Fruit fly (Drosophila melanogaster) whole organism, embryonic: ENCODE measurements at regions not wholly inside any gene's neighbourhood (a gene's known extent, or its start where the extent isn't known, plus 50 kb on each side); places are given as distances from the start of the nearest gene placed in this dataset.

ENCODE experiments used
- Antp ChIP-seq: fragments of 200-800 bp; sonication (Bioruptor generic); optimal IDR thresholded peaks from 3 replicates; lab custom pipeline; 2016; ENCODE audit warnings: missing biosample characterization, missing genetic modification characterization
- Bteb2 ChIP-seq: fragments of 200-800 bp; sonication (Bioruptor generic); optimal IDR thresholded peaks from 2 replicates; lab custom pipeline; 2016; ENCODE audit warnings: missing biosample characterization, missing genetic modification characterization
- C15 ChIP-seq: fragments of 200-800 bp; sonication (Bioruptor generic); IDR thresholded peaks from 3 replicates; pipeline ENCODE4 v1.3.6; 2022; ENCODE audit warnings: missing biosample characterization, missing genetic modification characterization
- CG1024 ChIP-seq: fragments of 200-800 bp; sonication (Bioruptor generic); IDR thresholded peaks from 2 replicates; pipeline ENCODE4 v1.3.6; 2022; ENCODE audit warnings: missing biosample characterization, missing genetic modification characterization
- CG10267 ChIP-seq: fragments of 200-800 bp; sonication (Bioruptor generic); optimal IDR thresholded peaks from 2 replicates; lab custom pipeline; 2018; ENCODE audit warnings: missing biosample characterization, mild to moderate bottlenecking, missing genetic modification characterization, moderate library complexity
- CG10979 ChIP-seq: fragments of 200-800 bp; sonication (Bioruptor generic); optimal IDR thresholded peaks from 2 replicates; lab custom pipeline; 2018; ENCODE audit warnings: missing biosample characterization, mild to moderate bottlenecking, missing genetic modification characterization, moderate library complexity
- CG11695 ChIP-seq: fragments of 200-800 bp; sonication (Bioruptor generic); IDR thresholded peaks from 3 replicates; pipeline ENCODE4 v1.3.6; 2022; ENCODE audit warnings: missing biosample characterization, missing genetic modification characterization
- CG14441 ChIP-seq: fragments of 200-800 bp; sonication (Bioruptor generic); IDR thresholded peaks from 2 replicates; pipeline ENCODE4 v1.3.6; 2022; ENCODE audit warnings: missing biosample characterization, missing genetic modification characterization
- CG15269 ChIP-seq: fragments of 200-800 bp; sonication (Bioruptor generic); optimal IDR thresholded peaks from 2 replicates; lab custom pipeline; 2018; ENCODE audit warnings: missing biosample characterization, mild to moderate bottlenecking, missing genetic modification characterization, moderate library complexity
- CG16815 ChIP-seq: fragments of 200-800 bp; sonication (Bioruptor generic); optimal IDR thresholded peaks from 3 replicates; lab custom pipeline; 2017; ENCODE audit warnings: missing biosample characterization, mild to moderate bottlenecking, missing genetic modification characterization
- CG17829 ChIP-seq: fragments of 200-800 bp; optimal IDR thresholded peaks from 2 replicates; lab custom pipeline; 2019; ENCODE audit warnings: missing biosample characterization, mild to moderate bottlenecking, missing genetic modification characterization, moderate library complexity
- CG18011 ChIP-seq: fragments of 200-800 bp; sonication (Bioruptor generic); optimal IDR thresholded peaks from 2 replicates; lab custom pipeline; 2017; ENCODE audit warnings: missing biosample characterization, missing genetic modification characterization, mild to moderate bottlenecking, moderate library complexity, missing genotype
- CG2202 ChIP-seq: fragments of 200-800 bp; sonication (Bioruptor generic); optimal IDR thresholded peaks from 2 replicates; lab custom pipeline; 2018; ENCODE audit warnings: missing biosample characterization, mild to moderate bottlenecking, missing genetic modification characterization
- CG32772 ChIP-seq: fragments of 200-800 bp; sonication (Bioruptor generic); IDR thresholded peaks from 2 replicates; pipeline ENCODE4 v1.3.6; 2022; ENCODE audit warnings: missing biosample characterization, missing genetic modification characterization
- CG4617 ChIP-seq: fragments of 200-800 bp; sonication (Bioruptor generic); optimal IDR thresholded peaks from 3 replicates; lab custom pipeline; 2016; ENCODE audit warnings: missing biosample characterization, missing genetic modification characterization, borderline replicate concordance
- CG5245 ChIP-seq: fragments of 200-800 bp; sonication (Bioruptor generic); optimal IDR thresholded peaks from 3 replicates; lab custom pipeline; 2016; ENCODE audit warnings: missing biosample characterization, missing genetic modification characterization
- CG5953 ChIP-seq: fragments of 200-800 bp; sonication (Bioruptor generic); IDR thresholded peaks from 2 replicates; pipeline ENCODE4 v1.3.6; 2022; ENCODE audit warnings: missing biosample characterization, missing genetic modification characterization
- CG6254 ChIP-seq: fragments of 200-800 bp; sonication (Bioruptor generic); optimal IDR thresholded peaks from 3 replicates; lab custom pipeline; 2017; ENCODE audit warnings: mild to moderate bottlenecking, missing biosample characterization, missing genetic modification reagents, missing genetic modification characterization
- CG8388 ChIP-seq: fragments of 200-800 bp; sonication (Bioruptor generic); optimal IDR thresholded peaks from 2 replicates; lab custom pipeline; 2019; ENCODE audit warnings: missing biosample characterization, mild to moderate bottlenecking, missing genetic modification characterization, moderate library complexity
- Dad ChIP-seq: fragments of 200-800 bp; sonication (Bioruptor generic); optimal IDR thresholded peaks from 3 replicates; lab custom pipeline; 2016; ENCODE audit warnings: missing biosample characterization, missing genetic modification characterization
- Drgx ChIP-seq: fragments of 200-800 bp; sonication (Bioruptor generic); IDR thresholded peaks from 2 replicates; pipeline ENCODE4 v1.3.6; 2022; ENCODE audit warnings: missing biosample characterization, missing genetic modification characterization
- E2f1 ChIP-seq: fragments of 200-800 bp; sonication (Bioruptor generic); IDR thresholded peaks from 2 replicates; pipeline ENCODE4 v1.3.6; 2022; ENCODE audit warnings: missing biosample characterization, missing genetic modification characterization
- Nf-YB ChIP-seq: fragments of 200-800 bp; sonication (Bioruptor generic); optimal IDR thresholded peaks from 3 replicates; lab custom pipeline; 2019; ENCODE audit warnings: missing biosample characterization, mild to moderate bottlenecking, missing genetic modification characterization, moderate library complexity
- PHDP ChIP-seq: fragments of 200-800 bp; sonication (Bioruptor generic); optimal IDR thresholded peaks from 3 replicates; lab custom pipeline; 2018; ENCODE audit warnings: missing biosample characterization, mild to moderate bottlenecking, missing genetic modification characterization, moderate library complexity
- Spps ChIP-seq: fragments of 200-800 bp; sonication (Bioruptor generic); optimal IDR thresholded peaks from 2 replicates; lab custom pipeline; 2018; ENCODE audit warnings: missing biosample characterization, mild to moderate bottlenecking, missing genetic modification characterization
- Taf1 ChIP-seq: fragments of 200-800 bp; sonication (Bioruptor generic); IDR thresholded peaks from 2 replicates; pipeline ENCODE4 v1.3.6; 2022; ENCODE audit warnings: missing biosample characterization, missing genetic modification characterization
- Trl ChIP-seq, 3 experiments: fragments of >200 bp in 2 of 3; fragments of 200-800 bp in 1 of 3; sonication (Bioruptor generic) in 1 of 3; optimal IDR thresholded peaks; 2 replicates in 1 of 3; 3 replicates in 2 of 3; lab custom pipeline; 2016 to 2017; ENCODE audit warnings: missing biosample characterization in 1 of 3, missing genetic modification characterization in 1 of 3
- ase ChIP-seq: fragments of 200-800 bp; sonication (Bioruptor generic); IDR thresholded peaks from 3 replicates; pipeline ENCODE4 v1.3.6; 2022; ENCODE audit warnings: missing biosample characterization, missing genetic modification characterization
- croc ChIP-seq: fragments of 200-800 bp; sonication (Bioruptor generic); conservative IDR thresholded peaks from 3 replicates; pipeline ENCODE4 v1.3.6; 2022; ENCODE audit warnings: missing biosample characterization, missing genetic modification characterization
- danr ChIP-seq: fragments of 200-800 bp; sonication (Bioruptor generic); IDR thresholded peaks from 2 replicates; pipeline ENCODE4 v1.3.6; 2022; ENCODE audit warnings: missing biosample characterization, missing genetic modification characterization
- dmrt99B ChIP-seq: fragments of 200-800 bp; sonication (Bioruptor generic); optimal IDR thresholded peaks from 2 replicates; lab custom pipeline; 2018; ENCODE audit warnings: missing biosample characterization, mild to moderate bottlenecking, missing genetic modification characterization, moderate library complexity
- dysf ChIP-seq: fragments of 200-800 bp; sonication (Bioruptor generic); IDR thresholded peaks from 3 replicates; pipeline ENCODE4 v1.3.6; 2022; ENCODE audit warnings: missing biosample characterization, missing genetic modification characterization
- ewg ChIP-seq: fragments of 200-800 bp; sonication (Bioruptor generic); optimal IDR thresholded peaks from 3 replicates; lab custom pipeline; 2017; ENCODE audit warnings: mild to moderate bottlenecking, missing biosample characterization, missing genetic modification reagents, missing genetic modification characterization
- fd3F ChIP-seq: fragments of 200-800 bp; sonication (Bioruptor generic); optimal IDR thresholded peaks from 2 replicates; lab custom pipeline; 2018; ENCODE audit warnings: missing biosample characterization, mild to moderate bottlenecking, missing genetic modification characterization, moderate library complexity
- fd96Cb ChIP-seq: fragments of 200-800 bp; sonication (Bioruptor generic); optimal IDR thresholded peaks from 2 replicates; lab custom pipeline; 2018; ENCODE audit warnings: missing biosample characterization, mild to moderate bottlenecking, missing genetic modification characterization, moderate library complexity
- gcm ChIP-seq: fragments of 200-800 bp; sonication (Bioruptor generic); optimal IDR thresholded peaks from 2 replicates; lab custom pipeline; 2019; ENCODE audit warnings: missing biosample characterization, mild to moderate bottlenecking, missing genetic modification characterization, moderate library complexity
- gem ChIP-seq: fragments of 200-800 bp; sonication (Bioruptor generic); optimal IDR thresholded peaks from 2 replicates; lab custom pipeline; 2019; ENCODE audit warnings: missing biosample characterization, mild to moderate bottlenecking, missing genetic modification characterization, moderate library complexity
- h ChIP-seq: fragments of >200 bp; optimal IDR thresholded peaks from 2 replicates; lab custom pipeline; 2017
- hth ChIP-seq: fragments of >200 bp; optimal IDR thresholded peaks from 2 replicates; lab custom pipeline; 2017; ENCODE audit warnings: inconsistent platforms
- lab ChIP-seq: fragments of 200-800 bp; sonication (Bioruptor generic); optimal IDR thresholded peaks from 3 replicates; lab custom pipeline; 2017; ENCODE audit warnings: missing biosample characterization, missing genetic modification characterization, mild to moderate bottlenecking, moderate library complexity, missing genetic modification reagents
- lbe ChIP-seq: fragments of 200-800 bp; sonication (Bioruptor generic); optimal IDR thresholded peaks from 2 replicates; lab custom pipeline; 2016; ENCODE audit warnings: missing biosample characterization, mild to moderate bottlenecking, missing genetic modification characterization
- lola ChIP-seq, 3 experiments: fragments of >200 bp in 2 of 3; fragments of 200-800 bp in 1 of 3; sonication (Bioruptor generic) in 1 of 3; optimal IDR thresholded peaks; 2 replicates each; lab custom pipeline; 2017 to 2019; ENCODE audit warnings: missing biosample characterization in 3 of 3, missing genetic modification characterization in 3 of 3, mild to moderate bottlenecking in 1 of 3, moderate library complexity in 1 of 3
- pb ChIP-seq: fragments of 200-800 bp; sonication (Bioruptor generic); optimal IDR thresholded peaks from 3 replicates; lab custom pipeline; 2016; ENCODE audit warnings: missing biosample characterization, missing genetic modification characterization
- psq ChIP-seq: fragments of 200-800 bp; sonication (Bioruptor generic); optimal IDR thresholded peaks from 2 replicates; lab custom pipeline; 2017; ENCODE audit warnings: missing biosample characterization, missing genetic modification characterization
- row ChIP-seq: fragments of 200-800 bp; sonication (Bioruptor generic); IDR thresholded peaks from 3 replicates; pipeline ENCODE4 v1.3.6; 2022; ENCODE audit warnings: missing biosample characterization, missing genetic modification characterization
- sens ChIP-seq: fragments of 200-800 bp; sonication (Bioruptor generic); peaks from one replicate; lab custom pipeline; 2016; ENCODE audit warnings: missing biosample characterization, missing genetic modification characterization
- slou ChIP-seq: fragments of 200-800 bp; sonication (Bioruptor generic); optimal IDR thresholded peaks from 3 replicates; lab custom pipeline; 2016; ENCODE audit warnings: missing biosample characterization, missing genetic modification characterization
- sob ChIP-seq: fragments of 200-800 bp; sonication (Bioruptor generic); IDR thresholded peaks from 2 replicates; pipeline ENCODE4 v1.3.6; 2022; ENCODE audit warnings: missing biosample characterization, missing genetic modification characterization
- tio ChIP-seq: fragments of 200-800 bp; sonication (Bioruptor generic); optimal IDR thresholded peaks from 2 replicates; lab custom pipeline; 2017; ENCODE audit warnings: missing biosample characterization, missing genetic modification characterization, inconsistent platforms
- toy ChIP-seq: fragments of 200-800 bp; sonication (Bioruptor generic); IDR thresholded peaks from 2 replicates; pipeline ENCODE4 v1.3.6; 2022; ENCODE audit warnings: missing biosample characterization, missing genetic modification characterization
- zfh1 ChIP-seq: fragments of 200-800 bp; sonication (Bioruptor generic); IDR thresholded peaks from 3 replicates; pipeline ENCODE4 v1.3.6; 2022; ENCODE audit warnings: missing biosample characterization, missing genetic modification characterization

dm6 chr2L:20204606-20205005 is 52.4 kb downstream of the CG17571 start:
- TF ChIP-seq CG5953 (GFP tag; lab: Robert Waterston, UW) = no peak
- 0 out of 3 replicates have a peak, but pooled peaks have one; percentile 7 for TF ChIP-seq ase (GFP tag; lab: Robert Waterston, UW)
- 0 out of 3 replicates have a peak, but pooled peaks have one; percentile 14 for TF ChIP-seq dysf (GFP tag; lab: Robert Waterston, UW)
- no peak for TF ChIP-seq hth
- TF ChIP-seq ewg = no peak
- TF ChIP-seq Spps (tag; lab: Kevin White, UChicago) = peak; percentile 65
- TF ChIP-seq Nf-YB (GFP tag; lab: Kevin White, UChicago) = no peak
- peak; percentile 23 for TF ChIP-seq CG6254 (GFP tag; lab: Kevin White, UChicago)
- TF ChIP-seq CG8388 (GFP tag; lab: Kevin White, UChicago) = peak; percentile 32
- no peak for TF ChIP-seq psq (GFP tag; lab: Kevin White, UChicago)
- TF ChIP-seq Bteb2 = no peak
- no peak for TF ChIP-seq CG4617
- no peak for TF ChIP-seq slou (GFP tag; lab: Kevin White, UChicago)
- no peak for TF ChIP-seq CG2202
- TF ChIP-seq CG11695 (GFP tag; lab: Robert Waterston, UW) = 0 out of 3 replicates have a peak, but pooled peaks have one; percentile 28
- TF ChIP-seq CG16815 (GFP tag; lab: Kevin White, UChicago) = peak; percentile 15
- TF ChIP-seq C15 (GFP tag; lab: Robert Waterston, UW) = no peak
- peak; percentile 34; the same call in 1 of the 2 replicates for TF ChIP-seq danr (GFP tag; lab: Robert Waterston, UW)
- TF ChIP-seq gcm (GFP tag; lab: Kevin White, UChicago) = no peak
- TF ChIP-seq toy (GFP tag; lab: Robert Waterston, UW) = no peak
- no peak for TF ChIP-seq h (lab: Kevin White, UChicago)
- TF ChIP-seq lbe (GFP tag; lab: Kevin White, UChicago) = no peak
- TF ChIP-seq dmrt99B = peak; percentile 60
- TF ChIP-seq row (GFP tag; lab: Robert Waterston, UW) = peak; percentile 74
- 0 out of 2 replicates have a peak, but pooled peaks have one; percentile 10 for TF ChIP-seq CG14441 (GFP tag; lab: Robert Waterston, UW)
- TF ChIP-seq croc (GFP tag; lab: Robert Waterston, UW) = peak; percentile 65
- TF ChIP-seq CG10267 (tag; lab: Kevin White, UChicago) = peak; percentile 72
- TF ChIP-seq CG18011 = no peak
- TF ChIP-seq zfh1 (GFP tag; lab: Robert Waterston, UW) = no peak
- peak; percentile 67 for TF ChIP-seq gem (tag; lab: Kevin White, UChicago)
- TF ChIP-seq sob (GFP tag; lab: Robert Waterston, UW) = no peak
- TF ChIP-seq Antp = no peak
- no peak for TF ChIP-seq CG1024
- TF ChIP-seq PHDP (tag; lab: Kevin White, UChicago) = peak; percentile 35
- TF ChIP-seq lab (GFP tag; lab: Kevin White, UChicago) = peak; percentile 11
- no peak for TF ChIP-seq Taf1 (GFP tag; lab: Robert Waterston, UW)
- no peak for TF ChIP-seq CG15269 (tag; lab: Kevin White, UChicago)
- no peak for TF ChIP-seq CG5245
- peak; percentile 82 for TF ChIP-seq CG10979 (tag; lab: Kevin White, UChicago)
- TF ChIP-seq E2f1 (GFP tag; lab: Robert Waterston, UW) = 0 out of 2 replicates have a peak, but pooled peaks have one; percentile 21
- TF ChIP-seq pb (GFP tag; lab: Kevin White, UChicago) = no peak
- peak; percentile 75 for TF ChIP-seq fd96Cb (tag; lab: Kevin White, UChicago)
- TF ChIP-seq Dad (GFP tag; lab: Kevin White, UChicago) = no peak
- no peak for TF ChIP-seq tio (GFP tag; lab: Kevin White, UChicago)
- peak; percentile 71 for TF ChIP-seq CG17829 (tag; lab: Kevin White, UChicago)
- TF ChIP-seq Drgx (GFP tag; lab: Robert Waterston, UW) = peak; percentile 70
- TF ChIP-seq Trl (optimal IDR thresholded peaks at IDR 0.05; lab: Kevin White, UChicago) = peak; percentile 21 to 26
- no peak for TF ChIP-seq Trl (GFP tag; optimal IDR thresholded peaks at IDR 0.05; lab: Kevin White, UChicago)
- TF ChIP-seq CG32772 (GFP tag; lab: Robert Waterston, UW) = peak; percentile 16; the same call in 1 of the 2 replicates
- TF ChIP-seq fd3F (GFP tag; lab: Kevin White, UChicago) = no peak
- peak; percentile 50 for TF ChIP-seq sens
- peak in 1 of 3 experiments; percentile 46 for TF ChIP-seq lola (GFP tag; optimal IDR thresholded peaks at IDR 0.05; lab: Kevin White, UChicago)
